Fruit fly (Drosophila melanogaster) whole organism, embryonic: ENCODE data around the gene CG14452.

Experiments
- Bdp1 ChIP-seq: fragments of 200-800 bp; sonication (Bioruptor generic); optimal IDR thresholded peaks from 3 replicates; lab custom pipeline; 2016; ENCODE audit warnings: missing biosample characterization, missing genetic modification characterization
- CG10321 ChIP-seq: fragments of 200-800 bp; sonication (Bioruptor generic); IDR thresholded peaks from 2 replicates; pipeline ENCODE4 v1.3.6; 2022; ENCODE audit warnings: missing biosample characterization, missing genetic modification characterization
- CG10959 ChIP-seq: fragments of 200-800 bp; sonication (Bioruptor generic); IDR thresholded peaks from 2 replicates; pipeline ENCODE4 v1.3.6; 2022; ENCODE audit warnings: missing biosample characterization, missing genetic modification characterization
- CG11560 ChIP-seq: fragments of 200-800 bp; sonication (Bioruptor generic); IDR thresholded peaks from 3 replicates; pipeline ENCODE4 v1.3.6; 2022; ENCODE audit warnings: missing biosample characterization, missing genetic modification characterization
- CG14050 ChIP-seq: fragments of 200-800 bp; sonication (Bioruptor generic); IDR thresholded peaks from 3 replicates; pipeline ENCODE4 v1.3.6; 2022; ENCODE audit warnings: missing biosample characterization, missing genetic modification characterization
- CG14441 ChIP-seq: fragments of 200-800 bp; sonication (Bioruptor generic); IDR thresholded peaks from 2 replicates; pipeline ENCODE4 v1.3.6; 2022; ENCODE audit warnings: missing biosample characterization, missing genetic modification characterization
- CG2116 ChIP-seq: fragments of 200-800 bp; sonication (Bioruptor generic); optimal IDR thresholded peaks from 3 replicates; lab custom pipeline; 2018; ENCODE audit warnings: missing biosample characterization, mild to moderate bottlenecking, missing genetic modification characterization
- CG31388 ChIP-seq: fragments of 200-800 bp; sonication (Bioruptor generic); optimal IDR thresholded peaks from 2 replicates; lab custom pipeline; 2016; ENCODE audit warnings: missing biosample characterization, missing genetic modification characterization
- CG33557 ChIP-seq: fragments of 200-800 bp; sonication (Bioruptor generic); optimal IDR thresholded peaks from 2 replicates; lab custom pipeline; 2019; ENCODE audit warnings: missing biosample characterization, mild to moderate bottlenecking, missing genetic modification characterization, moderate library complexity
- CG3995 ChIP-seq: fragments of 200-800 bp; sonication (Bioruptor generic); optimal IDR thresholded peaks from 3 replicates; lab custom pipeline; 2016; ENCODE audit warnings: missing biosample characterization, missing genetic modification characterization
- CG5245 ChIP-seq: fragments of 200-800 bp; sonication (Bioruptor generic); optimal IDR thresholded peaks from 3 replicates; lab custom pipeline; 2016; ENCODE audit warnings: missing biosample characterization, missing genetic modification characterization
- CG6654 ChIP-seq: fragments of 200-800 bp; sonication (Bioruptor generic); optimal IDR thresholded peaks from 2 replicates; lab custom pipeline; 2017; ENCODE audit warnings: missing biosample characterization, mild to moderate bottlenecking, missing genetic modification characterization
- CG6765 ChIP-seq: fragments of 200-800 bp; sonication (Bioruptor generic); optimal IDR thresholded peaks from 3 replicates; lab custom pipeline; 2017; ENCODE audit warnings: missing biosample characterization, mild to moderate bottlenecking, missing genetic modification characterization
- CG8281 ChIP-seq: fragments of 200-800 bp; sonication (Bioruptor generic); optimal IDR thresholded peaks from 2 replicates; lab custom pipeline; 2018; ENCODE audit warnings: missing biosample characterization, mild to moderate bottlenecking, missing genetic modification characterization, moderate library complexity
- CG8359 ChIP-seq: fragments of 200-800 bp; sonication (Bioruptor generic); optimal IDR thresholded peaks from 2 replicates; lab custom pipeline; 2017; ENCODE audit warnings: missing biosample characterization, mild to moderate bottlenecking, missing genetic modification characterization, borderline replicate concordance
- CG9876 ChIP-seq: fragments of 200-800 bp; sonication (Bioruptor generic); optimal IDR thresholded peaks from 2 replicates; lab custom pipeline; 2016; ENCODE audit warnings: missing biosample characterization, missing genetic modification characterization
- D ChIP-seq, 2 experiments: fragments of 200-800 bp in 1 of 2; fragments of >200 bp in 1 of 2; sonication (Bioruptor generic) in 1 of 2; optimal IDR thresholded peaks; 2 replicates in 1 of 2; 3 replicates in 1 of 2; lab custom pipeline; 2017; ENCODE audit warnings: mild to moderate bottlenecking in 1 of 2, missing biosample characterization in 1 of 2, missing genetic modification characterization in 1 of 2, missing genetic modification reagents in 1 of 2
- Dbx ChIP-seq: fragments of 200-800 bp; sonication (Bioruptor generic); IDR thresholded peaks from 3 replicates; pipeline ENCODE4 v1.3.6; 2022; ENCODE audit warnings: missing biosample characterization, missing genetic modification characterization
- Dp ChIP-seq: fragments of 200-800 bp; sonication (Bioruptor generic); optimal IDR thresholded peaks from 2 replicates; lab custom pipeline; 2018; ENCODE audit warnings: missing biosample characterization, mild to moderate bottlenecking, missing genetic modification characterization, moderate library complexity
- H2.0 ChIP-seq: fragments of 200-800 bp; sonication (Bioruptor generic); IDR thresholded peaks from 2 replicates; pipeline ENCODE4 v1.3.6; 2022; ENCODE audit warnings: missing biosample characterization, missing genetic modification characterization
- HHEX ChIP-seq: fragments of 200-800 bp; sonication (Bioruptor generic); optimal IDR thresholded peaks from 3 replicates; lab custom pipeline; 2017; ENCODE audit warnings: missing biosample characterization, mild to moderate bottlenecking, missing genetic modification characterization, missing genetic modification reagents
- Lim3 ChIP-seq: fragments of 200-800 bp; sonication (Bioruptor generic); IDR thresholded peaks from 2 replicates; pipeline ENCODE4 v1.3.6; 2022; ENCODE audit warnings: missing biosample characterization, missing genetic modification characterization
- Nf-YC ChIP-seq: fragments of 200-800 bp; optimal IDR thresholded peaks from 3 replicates; lab custom pipeline; 2019; ENCODE audit warnings: missing biosample characterization, mild to moderate bottlenecking, missing genetic modification characterization, moderate library complexity
- NfI ChIP-seq: fragments of 200-800 bp; sonication (Bioruptor generic); optimal IDR thresholded peaks from 3 replicates; lab custom pipeline; 2018; ENCODE audit warnings: missing biosample characterization, mild to moderate bottlenecking, missing genetic modification characterization, moderate library complexity
- Ptx1 ChIP-seq: fragments of 200-800 bp; sonication (Bioruptor generic); IDR thresholded peaks from 2 replicates; pipeline ENCODE4 v1.3.6; 2022; ENCODE audit warnings: missing biosample characterization, missing genetic modification characterization
- Rfx ChIP-seq: fragments of 200-800 bp; sonication (Bioruptor generic); IDR thresholded peaks from 2 replicates; pipeline ENCODE4 v1.3.6; 2022; ENCODE audit warnings: missing biosample characterization, missing genetic modification characterization
- Sry-δ ChIP-seq: fragments of 200-800 bp; sonication (Bioruptor generic); optimal IDR thresholded peaks from 2 replicates; lab custom pipeline; 2016; ENCODE audit warnings: missing biosample characterization, missing genetic modification characterization
- YL-1 ChIP-seq: fragments of 200-800 bp; sonication (Bioruptor generic); optimal IDR thresholded peaks from 3 replicates; lab custom pipeline; 2017; ENCODE audit warnings: missing biosample characterization, mild to moderate bottlenecking, missing genetic modification characterization
- ara ChIP-seq: fragments of 200-800 bp; sonication (Bioruptor generic); IDR thresholded peaks from 2 replicates; pipeline ENCODE4 v1.3.6; 2022; ENCODE audit warnings: missing biosample characterization, missing genetic modification characterization
- az2 ChIP-seq: fragments of 200-800 bp; sonication (Bioruptor generic); optimal IDR thresholded peaks from 3 replicates; lab custom pipeline; 2016; ENCODE audit warnings: missing biosample characterization, missing genetic modification characterization
- crc ChIP-seq: fragments of 200-800 bp; sonication (Bioruptor generic); optimal IDR thresholded peaks from 2 replicates; lab custom pipeline; 2016; ENCODE audit warnings: missing biosample characterization, missing genetic modification characterization
- crol ChIP-seq: fragments of 200-800 bp; sonication (Bioruptor generic); IDR thresholded peaks from 2 replicates; pipeline ENCODE4 v1.3.6; 2022; ENCODE audit warnings: missing biosample characterization, missing genetic modification characterization
- en ChIP-seq: fragments of 200-800 bp; sonication (Bioruptor generic); optimal IDR thresholded peaks from 2 replicates; lab custom pipeline; 2016; ENCODE audit warnings: missing biosample characterization, missing genetic modification characterization
- esg ChIP-seq: fragments of 200-800 bp; sonication (Bioruptor generic); conservative IDR thresholded peaks from 2 replicates; pipeline ENCODE4 v1.3.6; 2022; ENCODE audit warnings: missing biosample characterization, missing genetic modification characterization
- hb ChIP-seq: fragments of 200-800 bp; sonication (Bioruptor generic); IDR thresholded peaks from 3 replicates; pipeline ENCODE4 v1.3.6; 2022; ENCODE audit warnings: missing biosample characterization, missing genetic modification characterization; ENCODE audit not compliant: partially characterized antibody
- mirr ChIP-seq: fragments of 200-800 bp; sonication (Bioruptor generic); optimal IDR thresholded peaks from 3 replicates; lab custom pipeline; 2018; ENCODE audit warnings: missing biosample characterization, mild to moderate bottlenecking, missing genetic modification characterization
- mld ChIP-seq: fragments of 200-800 bp; sonication (Bioruptor generic); IDR thresholded peaks from 3 replicates; pipeline ENCODE4 v1.3.6; 2022; ENCODE audit warnings: missing biosample characterization, missing genetic modification characterization; ENCODE audit not compliant: partially characterized antibody
- nmo ChIP-seq: fragments of 200-800 bp; sonication (Bioruptor generic); optimal IDR thresholded peaks from 2 replicates; lab custom pipeline; 2018; ENCODE audit warnings: missing biosample characterization, mild to moderate bottlenecking, missing genetic modification characterization, moderate library complexity
- repo ChIP-seq: fragments of 200-800 bp; sonication (Bioruptor generic); optimal IDR thresholded peaks from 2 replicates; lab custom pipeline; 2016; ENCODE audit warnings: missing biosample characterization, missing genetic modification characterization
- rib ChIP-seq: fragments of 200-800 bp; sonication (Bioruptor generic); IDR thresholded peaks from 2 replicates; pipeline ENCODE4 v1.3.6; 2022; ENCODE audit warnings: missing biosample characterization, missing genetic modification characterization
- row ChIP-seq: fragments of 200-800 bp; sonication (Bioruptor generic); IDR thresholded peaks from 3 replicates; pipeline ENCODE4 v1.3.6; 2022; ENCODE audit warnings: missing biosample characterization, missing genetic modification characterization
- sens-2 ChIP-seq: fragments of 200-800 bp; sonication (Bioruptor generic); IDR thresholded peaks from 2 replicates; pipeline ENCODE4 v1.3.6; 2022; ENCODE audit warnings: missing biosample characterization, missing genetic modification characterization
- sisA ChIP-seq: fragments of 200-800 bp; sonication (Bioruptor generic); IDR thresholded peaks from 2 replicates; pipeline ENCODE4 v1.3.6; 2022; ENCODE audit warnings: missing biosample characterization, missing genetic modification characterization
- slp2 ChIP-seq: fragments of 200-800 bp; sonication (Bioruptor generic); optimal IDR thresholded peaks from 2 replicates; lab custom pipeline; 2016; ENCODE audit warnings: missing biosample characterization, missing genetic modification characterization
- stc ChIP-seq: fragments of 200-800 bp; sonication (Bioruptor generic); IDR thresholded peaks from 2 replicates; pipeline ENCODE4 v1.3.6; 2022; ENCODE audit warnings: missing biosample characterization, missing genetic modification characterization
- tll ChIP-seq, 2 experiments: fragments of 200-800 bp in 1 of 2; fragments of >200 bp in 1 of 2; sonication (Bioruptor generic) in 1 of 2; optimal IDR thresholded peaks; 2 replicates each; lab custom pipeline; 2017 to 2019; ENCODE audit warnings: missing biosample characterization in 2 of 2, missing genetic modification characterization in 2 of 2, mild to moderate bottlenecking in 1 of 2, moderate library complexity in 1 of 2
- toy ChIP-seq: fragments of 200-800 bp; sonication (Bioruptor generic); IDR thresholded peaks from 2 replicates; pipeline ENCODE4 v1.3.6; 2022; ENCODE audit warnings: missing biosample characterization, missing genetic modification characterization
- wdn ChIP-seq: fragments of 200-800 bp; sonication (Bioruptor generic); IDR thresholded peaks from 2 replicates; pipeline ENCODE4 v1.3.6; 2022; ENCODE audit warnings: missing biosample characterization, missing genetic modification characterization
- z ChIP-seq: fragments of 200-800 bp; sonication (Bioruptor generic); IDR thresholded peaks from 3 replicates; pipeline ENCODE4 v1.3.6; 2022; ENCODE audit warnings: missing biosample characterization, missing genetic modification characterization

Gene CG14452

DNA sequence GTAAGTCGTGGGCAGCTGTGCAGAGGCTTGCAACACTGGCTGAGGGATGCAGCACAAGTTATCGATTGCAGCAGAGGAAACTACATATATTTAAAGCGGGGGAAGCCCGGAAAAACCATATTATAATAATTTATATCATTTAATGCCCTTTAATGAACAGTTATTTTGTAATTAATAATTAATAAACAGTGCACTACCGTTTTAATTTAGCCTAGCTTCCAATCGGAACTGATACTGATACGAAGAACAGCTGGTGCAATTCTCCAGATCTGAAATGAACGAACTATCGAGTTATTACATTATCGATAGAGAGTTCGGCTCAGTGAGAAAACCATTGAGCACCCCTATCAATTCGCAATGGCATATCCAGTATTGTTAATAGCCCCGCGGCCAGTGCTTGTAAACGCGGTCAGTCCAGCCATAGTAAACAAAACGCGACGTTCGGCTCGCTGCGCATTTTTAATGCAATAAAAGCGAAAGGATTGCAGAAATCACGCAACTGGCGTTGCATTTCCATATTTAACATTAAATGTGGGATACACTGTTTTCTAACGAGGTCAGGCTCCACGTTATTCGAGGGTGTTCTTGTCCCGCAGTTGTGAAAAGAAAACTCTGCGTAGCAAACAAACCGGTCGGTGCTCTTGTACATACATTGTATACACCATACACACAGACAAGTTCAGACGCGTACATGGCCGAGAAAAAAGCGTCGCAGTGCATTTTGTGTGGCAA, 45.8 kb downstream of the CG14452 start, which contains the start of gene CG7369 (continued):
- TF ChIP-seq CG9876 (peak; percentile 67), mirr (GFP tag; lab: Kevin White, UChicago) (peak; percentile 61), mld (peak; percentile 51; the same call in 1 of the 3 replicates), CG2116 (GFP tag; lab: Kevin White, UChicago) (peak; percentile 93), CG8281 (tag; lab: Kevin White, UChicago) (peak; percentile 33), stc (GFP tag; lab: Robert Waterston, UW) (no peak; the same call in 1 of the 2 replicates), Lim3 (GFP tag; lab: Robert Waterston, UW) (no peak), hb (GFP tag; lab: Robert Waterston, UW) (peak; percentile 44; the same call in 2 of the 3 replicates), z (no peak), ara (GFP tag; lab: Robert Waterston, UW) (peak; percentile 67), sens-2 (peak; percentile 26; the same call in 1 of the 2 replicates), CG31388 (GFP tag; lab: Kevin White, UChicago) (peak; percentile 59), Dp (peak; percentile 48), CG14441 (GFP tag; lab: Robert Waterston, UW) (peak; percentile 68), Nf-YC (peak; percentile 73), CG3995 (GFP tag; lab: Kevin White, UChicago) (peak; percentile 74), Rfx (GFP tag; lab: Robert Waterston, UW) (peak; percentile 89), crol (GFP tag; lab: Robert Waterston, UW) (0 out of 2 replicates have a peak, but pooled peaks have one; percentile 8), esg (GFP tag; lab: Robert Waterston, UW) (peak; percentile 81), CG33557 (GFP tag; lab: Kevin White, UChicago) (peak; percentile 73), slp2 (peak; percentile 37), CG6765 (GFP tag; lab: Kevin White, UChicago) (peak; percentile 51), Dbx (GFP tag; lab: Robert Waterston, UW) (peak; percentile 89), HHEX (GFP tag; lab: Kevin White, UChicago) (peak; percentile 80), CG8359 (GFP tag; lab: Kevin White, UChicago) (peak; percentile 19), crc (GFP tag; lab: Kevin White, UChicago) (peak; percentile 60), Bdp1 (GFP tag; lab: Kevin White, UChicago) (peak; percentile 36), tll (GFP tag; optimal IDR thresholded peaks at IDR 0.05; lab: Kevin White, UChicago) (peak; percentile 49 to 84), CG10321 (no peak), nmo (GFP tag; lab: Kevin White, UChicago) (peak; percentile 89), sisA (GFP tag; lab: Robert Waterston, UW) (peak; percentile 79; the same call in 1 of the 2 replicates), repo (GFP tag; lab: Kevin White, UChicago) (peak; percentile 60), CG6654 (GFP tag; lab: Kevin White, UChicago) (peak; percentile 54), CG11560 (tag; lab: Robert Waterston, UW) (no peak; the same call in 1 of the 3 replicates), en (GFP tag; lab: Kevin White, UChicago) (no peak), CG5245 (GFP tag; lab: Kevin White, UChicago) (peak; percentile 78), Ptx1 (GFP tag; lab: Robert Waterston, UW) (peak; percentile 85), D (optimal IDR thresholded peaks at IDR 0.05; lab: Kevin White, UChicago) (no peak), D (GFP tag; optimal IDR thresholded peaks at IDR 0.05; lab: Kevin White, UChicago) (peak; percentile 81), rib (GFP tag; lab: Robert Waterston, UW) (peak; percentile 62), H2.0 (GFP tag; lab: Robert Waterston, UW) (peak; percentile 49), CG14050 (GFP tag; lab: Robert Waterston, UW) (peak; percentile 52; the same call in 2 of the 3 replicates), NfI (peak; percentile 83), Sry-δ (peak; percentile 67), toy (peak; percentile 51; the same call in 1 of the 2 replicates), YL-1 (GFP tag; lab: Kevin White, UChicago) (peak; percentile 74), row (GFP tag; lab: Robert Waterston, UW) (peak; percentile 96), CG10959 (GFP tag; lab: Robert Waterston, UW) (peak; percentile 68), az2 (GFP tag; lab: Kevin White, UChicago) (peak; percentile 82), wdn (GFP tag; lab: Robert Waterston, UW) (peak; percentile 78; the same call in 1 of the 2 replicates)
